Fruit fly (Drosophila melanogaster) whole organism, embryonic: ENCODE results near the gene CG31104.

Source experiments
- Atf6 ChIP-seq: fragments of 200-800 bp; sonication (Bioruptor generic); IDR thresholded peaks from 2 replicates; pipeline ENCODE4 v1.3.6; 2022; ENCODE audit warnings: missing biosample characterization, missing genetic modification characterization
- Bdp1 ChIP-seq: fragments of 200-800 bp; sonication (Bioruptor generic); optimal IDR thresholded peaks from 3 replicates; lab custom pipeline; 2016; ENCODE audit warnings: missing biosample characterization, missing genetic modification characterization
- Bteb2 ChIP-seq: fragments of 200-800 bp; sonication (Bioruptor generic); optimal IDR thresholded peaks from 2 replicates; lab custom pipeline; 2016; ENCODE audit warnings: missing biosample characterization, missing genetic modification characterization
- C15 ChIP-seq: fragments of 200-800 bp; sonication (Bioruptor generic); IDR thresholded peaks from 3 replicates; pipeline ENCODE4 v1.3.6; 2022; ENCODE audit warnings: missing biosample characterization, missing genetic modification characterization
- CG10543 ChIP-seq: fragments of 200-800 bp; sonication (Bioruptor generic); optimal IDR thresholded peaks from 3 replicates; lab custom pipeline; 2017; ENCODE audit warnings: missing biosample characterization, mild to moderate bottlenecking, missing genetic modification characterization, moderate library complexity
- CG10979 ChIP-seq: fragments of 200-800 bp; sonication (Bioruptor generic); optimal IDR thresholded peaks from 2 replicates; lab custom pipeline; 2018; ENCODE audit warnings: missing biosample characterization, mild to moderate bottlenecking, missing genetic modification characterization, moderate library complexity
- CG12391 ChIP-seq: fragments of 200-800 bp; sonication (Bioruptor generic); optimal IDR thresholded peaks from 3 replicates; lab custom pipeline; 2018; ENCODE audit warnings: missing biosample characterization, mild to moderate bottlenecking, missing genetic modification characterization, moderate library complexity
- CG12942 ChIP-seq: fragments of 200-800 bp; sonication (Bioruptor generic); optimal IDR thresholded peaks from 3 replicates; lab custom pipeline; 2016; ENCODE audit warnings: missing biosample characterization, missing genetic modification characterization
- CG14050 ChIP-seq: fragments of 200-800 bp; sonication (Bioruptor generic); IDR thresholded peaks from 3 replicates; pipeline ENCODE4 v1.3.6; 2022; ENCODE audit warnings: missing biosample characterization, missing genetic modification characterization
- CG14441 ChIP-seq: fragments of 200-800 bp; sonication (Bioruptor generic); IDR thresholded peaks from 2 replicates; pipeline ENCODE4 v1.3.6; 2022; ENCODE audit warnings: missing biosample characterization, missing genetic modification characterization
- CG15011 ChIP-seq: fragments of 200-800 bp; sonication (Bioruptor generic); optimal IDR thresholded peaks from 3 replicates; lab custom pipeline; 2018; ENCODE audit warnings: missing biosample characterization, mild to moderate bottlenecking, missing genetic modification characterization
- CG15073 ChIP-seq: fragments of 200-800 bp; sonication (Bioruptor generic); optimal IDR thresholded peaks from 2 replicates; lab custom pipeline; 2016; ENCODE audit warnings: missing biosample characterization, missing genetic modification characterization
- CG18262 ChIP-seq: fragments of 200-800 bp; optimal IDR thresholded peaks from 3 replicates; lab custom pipeline; 2019; ENCODE audit warnings: missing biosample characterization, mild to moderate bottlenecking, missing genetic modification characterization, moderate library complexity
- CG18599 ChIP-seq: fragments of 200-800 bp; sonication (Bioruptor generic); optimal IDR thresholded peaks from 3 replicates; lab custom pipeline; 2017; ENCODE audit warnings: missing biosample characterization, missing genetic modification characterization, mild to moderate bottlenecking, moderate library complexity, missing genetic modification reagents
- CG2129 ChIP-seq: fragments of 200-800 bp; sonication (Bioruptor generic); IDR thresholded peaks from 2 replicates; pipeline ENCODE4 v1.3.6; 2022; ENCODE audit warnings: missing biosample characterization, missing genetic modification characterization; ENCODE audit not compliant: partially characterized antibody
- CG32772 ChIP-seq: fragments of 200-800 bp; sonication (Bioruptor generic); IDR thresholded peaks from 2 replicates; pipeline ENCODE4 v1.3.6; 2022; ENCODE audit warnings: missing biosample characterization, missing genetic modification characterization
- CG6854 ChIP-seq: fragments of 200-800 bp; sonication (Bioruptor generic); optimal IDR thresholded peaks from 3 replicates; lab custom pipeline; 2017; ENCODE audit warnings: missing biosample characterization, mild to moderate bottlenecking, missing genetic modification characterization
- CG7372 ChIP-seq: fragments of 200-800 bp; sonication (Bioruptor generic); IDR thresholded peaks from 2 replicates; pipeline ENCODE4 v1.3.6; 2022; ENCODE audit warnings: missing biosample characterization, missing genetic modification characterization
- CG9437 ChIP-seq: fragments of 200-800 bp; sonication (Bioruptor generic); optimal IDR thresholded peaks from 2 replicates; lab custom pipeline; 2018; ENCODE audit warnings: missing biosample characterization, mild to moderate bottlenecking, missing genetic modification characterization
- Eip74EF ChIP-seq, 2 experiments: fragments of 200-800 bp in 1 of 2; fragments of >200 bp in 1 of 2; sonication (Bioruptor generic) in 1 of 2; optimal IDR thresholded peaks; 2 replicates each; lab custom pipeline; 2017 to 2019; ENCODE audit warnings: missing biosample characterization in 2 of 2, missing genetic modification characterization in 2 of 2, mild to moderate bottlenecking in 1 of 2, moderate library complexity in 1 of 2
- HLH4C ChIP-seq: fragments of 200-800 bp; sonication (Bioruptor generic); IDR thresholded peaks from 3 replicates; pipeline ENCODE4 v1.3.6; 2022; ENCODE audit warnings: missing biosample characterization, missing genetic modification characterization; ENCODE audit not compliant: partially characterized antibody
- HLHmδ ChIP-seq: fragments of 200-800 bp; sonication (Bioruptor generic); optimal IDR thresholded peaks from 2 replicates; lab custom pipeline; 2018; ENCODE audit warnings: missing biosample characterization, mild to moderate bottlenecking, missing genetic modification characterization, moderate library complexity
- Hand ChIP-seq: fragments of 200-800 bp; sonication (Bioruptor generic); optimal IDR thresholded peaks from 2 replicates; lab custom pipeline; 2017; ENCODE audit warnings: mild to moderate bottlenecking, missing biosample characterization, missing genetic modification reagents, missing genetic modification characterization
- Med ChIP-seq: fragments of 200-800 bp; sonication (Bioruptor generic); peaks from one replicate; lab custom pipeline; 2016; ENCODE audit warnings: missing biosample characterization, missing genetic modification characterization, mild to moderate bottlenecking, inconsistent platforms, moderate library complexity
- PHDP ChIP-seq: fragments of 200-800 bp; sonication (Bioruptor generic); optimal IDR thresholded peaks from 3 replicates; lab custom pipeline; 2018; ENCODE audit warnings: missing biosample characterization, mild to moderate bottlenecking, missing genetic modification characterization, moderate library complexity
- Pdp1 ChIP-seq, 2 experiments: fragments of 200-800 bp; sonication (Bioruptor generic); optimal IDR thresholded peaks; 3 replicates each; lab custom pipeline; 2016; ENCODE audit warnings: missing biosample characterization in 2 of 2, missing genetic modification characterization in 2 of 2, mild to moderate bottlenecking in 1 of 2, moderate library complexity in 1 of 2
- Scr ChIP-seq: fragments of 200-800 bp; sonication (Bioruptor generic); IDR thresholded peaks from 2 replicates; pipeline ENCODE4 v1.3.6; 2022; ENCODE audit warnings: missing biosample characterization, missing genetic modification characterization; ENCODE audit not compliant: partially characterized antibody
- Stat92E ChIP-seq, 3 experiments: fragments of >200 bp in 2 of 3; fragments of 200-800 bp in 1 of 3; sonication (Bioruptor generic) in 1 of 3; optimal IDR thresholded peaks; 2 replicates each; lab custom pipeline; 2017 to 2019; ENCODE audit warnings: missing biosample characterization in 3 of 3, missing genetic modification characterization in 3 of 3, mild to moderate bottlenecking in 1 of 3, moderate library complexity in 1 of 3
- Trl ChIP-seq, 3 experiments: fragments of >200 bp in 2 of 3; fragments of 200-800 bp in 1 of 3; sonication (Bioruptor generic) in 1 of 3; optimal IDR thresholded peaks; 2 replicates in 1 of 3; 3 replicates in 2 of 3; lab custom pipeline; 2016 to 2017; ENCODE audit warnings: missing biosample characterization in 1 of 3, missing genetic modification characterization in 1 of 3
- ara ChIP-seq: fragments of 200-800 bp; sonication (Bioruptor generic); IDR thresholded peaks from 2 replicates; pipeline ENCODE4 v1.3.6; 2022; ENCODE audit warnings: missing biosample characterization, missing genetic modification characterization
- corto ChIP-seq: fragments of 200-800 bp; sonication (Bioruptor generic); optimal IDR thresholded peaks from 2 replicates; lab custom pipeline; 2016; ENCODE audit warnings: missing biosample characterization, mild to moderate bottlenecking, missing genetic modification characterization, moderate library complexity
- crp ChIP-seq, 2 experiments: fragments of 200-800 bp; sonication (Bioruptor generic); optimal IDR thresholded peaks; 2 replicates in 1 of 2; 3 replicates in 1 of 2; lab custom pipeline; 2017; ENCODE audit warnings: missing biosample characterization in 2 of 2, missing genetic modification characterization in 2 of 2, mild to moderate bottlenecking in 1 of 2, moderate library complexity in 1 of 2
- cwo ChIP-seq: fragments of 200-800 bp; sonication (Bioruptor generic); optimal IDR thresholded peaks from 3 replicates; lab custom pipeline; 2017; ENCODE audit warnings: missing biosample characterization, missing genetic modification characterization, mild to moderate bottlenecking, moderate library complexity, missing genetic modification reagents
- dmrt99B ChIP-seq: fragments of 200-800 bp; sonication (Bioruptor generic); optimal IDR thresholded peaks from 2 replicates; lab custom pipeline; 2018; ENCODE audit warnings: missing biosample characterization, mild to moderate bottlenecking, missing genetic modification characterization, moderate library complexity
- dpn ChIP-seq, 2 experiments: fragments of 200-800 bp; sonication (Bioruptor generic); optimal IDR thresholded peaks; 3 replicates each; lab custom pipeline; 2016; ENCODE audit warnings: missing biosample characterization in 2 of 2, missing genetic modification characterization in 2 of 2
- gcm2 ChIP-seq: fragments of 200-800 bp; sonication (Bioruptor generic); optimal IDR thresholded peaks from 2 replicates; lab custom pipeline; 2016; ENCODE audit warnings: missing biosample characterization, missing genetic modification characterization
- grn ChIP-seq: fragments of 200-800 bp; sonication (Bioruptor generic); optimal IDR thresholded peaks from 3 replicates; lab custom pipeline; 2017; ENCODE audit warnings: missing biosample characterization, missing genetic modification characterization
- gro ChIP-seq: fragments of 200-800 bp; sonication (Bioruptor generic); optimal IDR thresholded peaks from 2 replicates; lab custom pipeline; 2016; ENCODE audit warnings: missing biosample characterization, missing genetic modification characterization
- lola ChIP-seq, 3 experiments: fragments of >200 bp in 2 of 3; fragments of 200-800 bp in 1 of 3; sonication (Bioruptor generic) in 1 of 3; optimal IDR thresholded peaks; 2 replicates each; lab custom pipeline; 2017 to 2019; ENCODE audit warnings: missing biosample characterization in 3 of 3, missing genetic modification characterization in 3 of 3, mild to moderate bottlenecking in 1 of 3, moderate library complexity in 1 of 3
- mld ChIP-seq: fragments of 200-800 bp; sonication (Bioruptor generic); IDR thresholded peaks from 3 replicates; pipeline ENCODE4 v1.3.6; 2022; ENCODE audit warnings: missing biosample characterization, missing genetic modification characterization; ENCODE audit not compliant: partially characterized antibody
- odd ChIP-seq: fragments of 200-800 bp; sonication (Bioruptor generic); optimal IDR thresholded peaks from 2 replicates; lab custom pipeline; 2017; ENCODE audit warnings: missing biosample characterization, mild to moderate bottlenecking, missing genetic modification characterization
- org-1 ChIP-seq: fragments of 200-800 bp; sonication (Bioruptor generic); optimal IDR thresholded peaks from 2 replicates; lab custom pipeline; 2017; ENCODE audit warnings: missing biosample characterization, missing genetic modification characterization
- pita ChIP-seq: fragments of 200-800 bp; sonication (Bioruptor generic); optimal IDR thresholded peaks from 2 replicates; lab custom pipeline; 2017; ENCODE audit warnings: missing biosample characterization, mild to moderate bottlenecking, missing genetic modification characterization
- psq ChIP-seq: fragments of 200-800 bp; sonication (Bioruptor generic); optimal IDR thresholded peaks from 2 replicates; lab custom pipeline; 2017; ENCODE audit warnings: missing biosample characterization, missing genetic modification characterization
- sim ChIP-seq: fragments of 200-800 bp; sonication (Bioruptor generic); IDR thresholded peaks from 2 replicates; pipeline ENCODE4 v1.3.6; 2022; ENCODE audit warnings: missing biosample characterization, missing genetic modification characterization
- sob ChIP-seq: fragments of 200-800 bp; sonication (Bioruptor generic); IDR thresholded peaks from 2 replicates; pipeline ENCODE4 v1.3.6; 2022; ENCODE audit warnings: missing biosample characterization, missing genetic modification characterization
- tgo ChIP-seq: fragments of 200-800 bp; sonication (Bioruptor generic); IDR thresholded peaks from 3 replicates; pipeline ENCODE4 v1.3.6; 2022; ENCODE audit warnings: missing biosample characterization, missing genetic modification characterization

Gene CG31104

DNA sequence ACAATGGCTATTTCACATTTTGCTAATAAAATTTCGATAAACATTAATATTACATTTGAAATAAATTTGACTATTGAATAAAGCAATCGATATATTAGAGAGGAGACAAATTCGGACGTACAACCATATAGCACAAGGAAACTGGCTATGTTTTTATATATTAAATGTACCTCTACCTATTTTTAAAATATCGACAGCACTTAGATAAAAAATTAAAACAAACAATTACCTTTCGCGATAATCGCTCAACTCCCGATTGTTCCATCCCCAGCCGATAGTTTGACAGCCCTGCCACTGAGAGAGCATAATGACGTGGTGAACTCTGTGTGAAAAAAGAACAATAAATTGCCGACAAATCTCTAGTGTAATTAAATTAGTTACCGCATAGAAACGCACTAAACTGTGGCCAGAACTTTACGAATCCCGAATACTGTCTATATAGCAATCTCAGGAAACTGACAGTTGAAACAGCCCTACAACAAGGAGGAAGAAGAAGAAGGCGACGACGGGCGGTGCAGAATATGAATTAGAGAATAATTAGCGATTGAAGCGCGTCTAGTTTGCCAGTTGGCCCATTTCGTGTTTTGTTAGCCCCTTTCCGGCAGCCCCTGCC lies 26.5 kb upstream of the CG31104 start, which contains the start of gene CG11857 (continued):
- TF ChIP-seq Med (GFP tag; lab: Kevin White, UChicago) (peak; percentile 100), gcm2 (GFP tag; lab: Kevin White, UChicago) (peak; percentile 88), CG12391 (tag; lab: Kevin White, UChicago) (peak; percentile 99), CG18599 (peak; percentile 97), Scr (GFP tag; lab: Robert Waterston, UW) (peak; percentile 100), ara (GFP tag; lab: Robert Waterston, UW) (peak; percentile 98), Hand (peak; percentile 86), crp (GFP tag; optimal IDR thresholded peaks at IDR 0.05; lab: Kevin White, UChicago) (peak in 1 of 2 experiments; percentile 72), CG9437 (GFP tag; lab: Kevin White, UChicago) (peak; percentile 88), dpn (GFP tag; optimal IDR thresholded peaks at IDR 0.05; lab: Kevin White, UChicago) (peak; percentile 98 to 99), CG18262 (peak; percentile 96), CG15011 (peak; percentile 92), C15 (GFP tag; lab: Robert Waterston, UW) (peak; percentile 98), CG15073 (GFP tag; lab: Kevin White, UChicago) (peak; percentile 80), CG2129 (GFP tag; lab: Robert Waterston, UW) (peak; percentile 100), corto (peak; percentile 95), gro (peak; percentile 98), sim (GFP tag; lab: Robert Waterston, UW) (peak; percentile 95), Bdp1 (GFP tag; lab: Kevin White, UChicago) (peak; percentile 93), CG14441 (GFP tag; lab: Robert Waterston, UW) (peak; percentile 99), pita (GFP tag; lab: Kevin White, UChicago) (no peak), tgo (GFP tag; lab: Robert Waterston, UW) (peak; percentile 99), CG7372 (peak; percentile 99), lola (GFP tag; optimal IDR thresholded peaks at IDR 0.05; lab: Kevin White, UChicago) (peak in 1 of 3 experiments; percentile 97), odd (peak; percentile 89), CG32772 (GFP tag; lab: Robert Waterston, UW) (peak; percentile 99), Bteb2 (peak; percentile 98), sob (GFP tag; lab: Robert Waterston, UW) (peak; percentile 100), mld (GFP tag; lab: Robert Waterston, UW) (peak; percentile 98), CG6854 (GFP tag; lab: Kevin White, UChicago) (peak; percentile 88), Atf6 (peak; percentile 98), grn (GFP tag; lab: Kevin White, UChicago) (peak; percentile 79), Trl (optimal IDR thresholded peaks at IDR 0.05; lab: Kevin White, UChicago) (peak in 1 of 2 experiments; percentile 46), Trl (GFP tag; optimal IDR thresholded peaks at IDR 0.05; lab: Kevin White, UChicago) (peak; percentile 98), CG12942 (GFP tag; lab: Kevin White, UChicago) (peak; percentile 98), CG10543 (GFP tag; lab: Kevin White, UChicago) (peak; percentile 95), HLH4C (GFP tag; lab: Robert Waterston, UW) (peak; percentile 99), HLHmδ (GFP tag; lab: Kevin White, UChicago) (peak; percentile 12), psq (GFP tag; lab: Kevin White, UChicago) (peak; percentile 93), CG10979 (tag; lab: Kevin White, UChicago) (peak; percentile 95), org-1 (GFP tag; lab: Kevin White, UChicago) (peak; percentile 93), CG14050 (GFP tag; lab: Robert Waterston, UW) (peak; percentile 98), Eip74EF (GFP tag; optimal IDR thresholded peaks at IDR 0.05; lab: Kevin White, UChicago) (peak in 1 of 2 experiments; percentile 85), PHDP (peak; percentile 97), cwo (peak; percentile 90), Pdp1 (GFP tag; optimal IDR thresholded peaks at IDR 0.05; lab: Kevin White, UChicago) (peak; percentile 98), Stat92E (GFP tag; optimal IDR thresholded peaks at IDR 0.05; lab: Kevin White, UChicago) (peak in 1 of 3 experiments; percentile 91), dmrt99B (peak; percentile 96)
